Worm (Caenorhabditis elegans) whole organism, late embryonic: ENCODE results near the gene fbxb-11.

Experiments used
- C38D4.7 ChIP-seq: fragments of 200-800 bp; sonication (Bioruptor generic); optimal IDR thresholded peaks from 2 replicates; lab custom pipeline; 2018; ENCODE audit warnings: mild to moderate bottlenecking, missing genetic modification characterization, moderate library complexity, missing compliant biosample characterization
- F13H6.1 ChIP-seq: sonication (generic microtip); optimal IDR thresholded peaks from 2 replicates; lab custom pipeline; 2016; ENCODE audit warnings: missing genetic modification characterization, missing compliant biosample characterization
- K09A11.1 ChIP-seq: sonication (generic microtip); optimal IDR thresholded peaks from 2 replicates; lab custom pipeline; 2017; ENCODE audit warnings: antibody characterized with exemption, mild to moderate bottlenecking, missing genetic modification characterization, missing compliant biosample characterization; ENCODE audit not compliant: insufficient read depth
- ceh-14 ChIP-seq: sonication (generic microtip); optimal IDR thresholded peaks from 2 replicates; lab custom pipeline; 2016; ENCODE audit warnings: missing genotype, missing genetic modification characterization, missing compliant biosample characterization
- ceh-6 ChIP-seq: fragments of 200-800 bp; sonication (Bioruptor generic); optimal IDR thresholded peaks from 2 replicates; lab custom pipeline; 2018; ENCODE audit warnings: mild to moderate bottlenecking, missing genetic modification characterization, missing compliant biosample characterization
- che-1 ChIP-seq: sonication (generic microtip); optimal IDR thresholded peaks from 2 replicates; lab custom pipeline; 2016; ENCODE audit warnings: mild to moderate bottlenecking, missing genetic modification characterization, missing compliant biosample characterization
- dmd-4 ChIP-seq: sonication (generic microtip); optimal IDR thresholded peaks from 2 replicates; lab custom pipeline; 2016; ENCODE audit warnings: borderline replicate concordance, missing genetic modification characterization, missing compliant biosample characterization
- dve-1 ChIP-seq: sonication (generic microtip); optimal IDR thresholded peaks from 2 replicates; lab custom pipeline; 2017; ENCODE audit warnings: antibody characterized with exemption, mild to moderate bottlenecking, missing genetic modification characterization, missing compliant biosample characterization
- elt-2 ChIP-seq: sonication (generic microtip); optimal IDR thresholded peaks from 2 replicates; lab custom pipeline; 2016; ENCODE audit warnings: missing genetic modification reagents, missing genetic modification characterization, missing compliant biosample characterization
- ets-4 ChIP-seq: sonication (generic microtip); optimal IDR thresholded peaks from 2 replicates; lab custom pipeline; 2016; ENCODE audit warnings: missing genetic modification characterization, missing compliant biosample characterization
- eyg-1 ChIP-seq: sonication (generic microtip); optimal IDR thresholded peaks from 2 replicates; lab custom pipeline; 2016; ENCODE audit warnings: missing genotype, missing genetic modification characterization, missing compliant biosample characterization
- fax-1 ChIP-seq: sonication (generic microtip); optimal IDR thresholded peaks from 2 replicates; lab custom pipeline; 2016; ENCODE audit warnings: missing genotype, missing genetic modification characterization, missing compliant biosample characterization
- fkh-10 ChIP-seq: fragments of 150-350 bp; optimal IDR thresholded peaks from 2 replicates; lab custom pipeline; 2014; ENCODE audit warnings: missing biosample characterization, missing genetic modification reagents, missing genetic modification characterization
- hlh-13 ChIP-seq: fragments of 200-800 bp; sonication (Bioruptor generic); optimal IDR thresholded peaks from 2 replicates; lab custom pipeline; 2018; ENCODE audit warnings: mild to moderate bottlenecking, missing genetic modification characterization, missing compliant biosample characterization
- hlh-15 ChIP-seq: sonication (generic microtip); optimal IDR thresholded peaks from 2 replicates; lab custom pipeline; 2016; ENCODE audit warnings: missing genetic modification characterization, missing compliant biosample characterization
- lim-6 ChIP-seq: sonication (generic microtip); optimal IDR thresholded peaks from 2 replicates; lab custom pipeline; 2016; ENCODE audit warnings: missing genetic modification characterization, missing compliant biosample characterization
- lin-11 ChIP-seq: fragments of 200-800 bp; sonication (Bioruptor generic); optimal IDR thresholded peaks from 2 replicates; lab custom pipeline; 2018; ENCODE audit warnings: mild to moderate bottlenecking, missing genetic modification characterization, missing compliant biosample characterization
- mec-3 ChIP-seq: sonication (generic microtip); optimal IDR thresholded peaks from 2 replicates; lab custom pipeline; 2016; ENCODE audit warnings: borderline replicate concordance, missing genetic modification characterization, missing compliant biosample characterization
- nhr-232 ChIP-seq: sonication (generic microtip); optimal IDR thresholded peaks from 2 replicates; lab custom pipeline; 2016; ENCODE audit warnings: missing genetic modification characterization, missing compliant biosample characterization
- odd-2 ChIP-seq: sonication (generic microtip); optimal IDR thresholded peaks from 2 replicates; lab custom pipeline; 2017; ENCODE audit warnings: antibody characterized with exemption, mild to moderate bottlenecking, missing genetic modification characterization, missing compliant biosample characterization
- pag-3 ChIP-seq: sonication (generic microtip); optimal IDR thresholded peaks from 2 replicates; lab custom pipeline; 2016; ENCODE audit warnings: missing compliant biosample characterization, missing genetic modification characterization, borderline replicate concordance
- pat-9 ChIP-seq: fragments of 200-800 bp; sonication (Bioruptor generic); optimal IDR thresholded peaks from 2 replicates; lab custom pipeline; 2018; ENCODE audit warnings: mild to moderate bottlenecking, missing genetic modification characterization, moderate library complexity, missing compliant biosample characterization
- pax-1 ChIP-seq: fragments of 150-350 bp; optimal IDR thresholded peaks from 2 replicates; lab custom pipeline; 2014; ENCODE audit warnings: missing biosample characterization, missing genetic modification characterization
- pha-2 ChIP-seq: sonication (generic microtip); optimal IDR thresholded peaks from 2 replicates; lab custom pipeline; 2017; ENCODE audit warnings: mild to moderate bottlenecking, missing genetic modification characterization, missing compliant biosample characterization
- pha-4 ChIP-seq: fragments of 150-350 bp; optimal IDR thresholded peaks from 2 replicates; lab custom pipeline; 2018; ENCODE audit warnings: missing biosample characterization, missing genetic modification reagents, missing genetic modification characterization
- pros-1 ChIP-seq: fragments of 150-350 bp; optimal IDR thresholded peaks from 2 replicates; lab custom pipeline; 2014; ENCODE audit warnings: missing biosample characterization, missing genetic modification reagents, missing genetic modification characterization
- ref-2 ChIP-seq: sonication (generic microtip); optimal IDR thresholded peaks from 2 replicates; lab custom pipeline; 2016; ENCODE audit warnings: missing genetic modification characterization, missing compliant biosample characterization
- rnt-1 ChIP-seq: sonication (generic microtip); optimal IDR thresholded peaks from 2 replicates; lab custom pipeline; 2016; ENCODE audit warnings: missing genetic modification characterization, missing compliant biosample characterization
- sdc-2 ChIP-seq: sonication (generic microtip); optimal IDR thresholded peaks from 2 replicates; lab custom pipeline; 2016; ENCODE audit warnings: missing genotype, missing genetic modification characterization, missing compliant biosample characterization
- sox-2 ChIP-seq: fragments of 200-800 bp; sonication (Bioruptor generic); IDR thresholded peaks from 2 replicates; pipeline ENCODE4 v1.3.6; 2022; ENCODE audit warnings: missing genetic modification reagents, missing genetic modification characterization, missing compliant biosample characterization
- sox-4 ChIP-seq: sonication (generic microtip); optimal IDR thresholded peaks from 2 replicates; lab custom pipeline; 2017; ENCODE audit warnings: mild to moderate bottlenecking, missing genetic modification characterization, inconsistent platforms, missing compliant biosample characterization
- tbx-2 ChIP-seq: sonication (generic microtip); optimal IDR thresholded peaks from 2 replicates; lab custom pipeline; 2016; ENCODE audit warnings: missing genetic modification characterization, missing compliant biosample characterization
- tbx-7 ChIP-seq: sonication (generic microtip); optimal IDR thresholded peaks from 2 replicates; lab custom pipeline; 2016; ENCODE audit warnings: missing genotype, missing genetic modification characterization, missing compliant biosample characterization
- ttx-3 ChIP-seq: sonication (generic microtip); optimal IDR thresholded peaks from 2 replicates; lab custom pipeline; 2016; ENCODE audit warnings: missing genetic modification reagents, missing genetic modification characterization, missing compliant biosample characterization
- unc-86 ChIP-seq: sonication (generic microtip); optimal IDR thresholded peaks from 2 replicates; lab custom pipeline; 2016; ENCODE audit warnings: missing genetic modification characterization, missing compliant biosample characterization
- zip-5 ChIP-seq: sonication (generic microtip); optimal IDR thresholded peaks from 2 replicates; lab custom pipeline; 2016; ENCODE audit warnings: missing genetic modification characterization, missing compliant biosample characterization

The fbxb-11 gene

DNA sequence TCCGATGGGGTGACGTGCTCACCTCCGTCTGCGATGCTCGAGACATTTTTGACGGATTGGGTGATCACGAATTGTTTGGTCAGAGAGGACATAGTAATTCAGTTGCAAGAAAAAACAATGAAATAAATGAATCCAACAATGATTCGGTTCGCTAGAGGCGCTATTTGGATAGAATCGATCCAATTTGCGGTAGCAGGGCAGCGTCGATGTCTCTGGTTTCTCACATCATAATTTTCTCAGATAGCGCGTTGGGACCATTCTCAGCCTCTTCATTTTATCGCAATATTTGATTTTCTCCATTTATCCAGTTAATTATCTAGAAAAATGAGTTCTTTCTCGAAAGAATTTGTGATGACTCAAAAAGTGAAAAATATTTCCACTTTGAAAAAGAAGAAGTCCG lies 18.0 kb upstream of the fbxb-11 start, which contains the start of gene sdz-18:
sdz-18 (minus strand) TSS at position 101 of the 400 bp plus-strand sequence.
- no peak for TF ChIP-seq dve-1
- no peak for TF ChIP-seq dmd-4 (tag; lab: Kevin White, UChicago)
- no peak for TF ChIP-seq sox-4 (tag; lab: Kevin White, UChicago)
- no peak for TF ChIP-seq pros-1 (tag; lab: Kevin White, UChicago)
- no peak for TF ChIP-seq pha-4
- TF ChIP-seq F13H6.1 (tag; lab: Kevin White, UChicago): no peak
- TF ChIP-seq ets-4 (tag; lab: Kevin White, UChicago): no peak
- TF ChIP-seq elt-2 (tag; lab: Kevin White, UChicago): no peak
- no peak for TF ChIP-seq mec-3
- TF ChIP-seq che-1 (tag; lab: Kevin White, UChicago): no peak
- TF ChIP-seq ceh-14 (tag; lab: Kevin White, UChicago): no peak
- TF ChIP-seq rnt-1: no peak
- TF ChIP-seq tbx-2: no peak
- TF ChIP-seq pag-3 (tag; lab: Kevin White, UChicago): no peak
- TF ChIP-seq nhr-232 (tag; lab: Kevin White, UChicago): no peak
- TF ChIP-seq pha-2: no peak
- TF ChIP-seq sdc-2 (tag; lab: Kevin White, UChicago): no peak

- TF ChIP-seq elt-2 (tag; lab: Kevin White, UChicago) (no peak), fkh-10 (no peak), pag-3 (tag; lab: Kevin White, UChicago) (no peak), tbx-7 (tag; lab: Kevin White, UChicago) (no peak), lim-6 (tag; lab: Kevin White, UChicago) (no peak)
Measured at ce11 chrII:1709959-1710358, 14.5 kb upstream of the fbxb-11 start, which contains the start of gene fbxa-184. Gene fbxa-184, plus strand, starts transcription at chrII:1710259.

- TF ChIP-seq nhr-232 (tag; lab: Kevin White, UChicago): no peak
- TF ChIP-seq ref-2 (tag; lab: Kevin White, UChicago): no peak
- no peak for TF ChIP-seq pax-1 (tag; lab: Kevin White, UChicago)
- no peak for TF ChIP-seq eyg-1 (tag; lab: Kevin White, UChicago)
- TF ChIP-seq pat-9 (tag; lab: Kevin White, UChicago): no peak
- TF ChIP-seq zip-5: no peak
- no peak for TF ChIP-seq pha-4
- TF ChIP-seq F13H6.1 (tag; lab: Kevin White, UChicago): no peak
Measured at ce11 chrII:1712938-1713337, 11.5 kb upstream of the fbxb-11 start, which contains the start of gene btb-7. Gene btb-7, plus strand, starts transcription at chrII:1713238.

ce11 chrII:1714772-1715353 lies 9.6 kb upstream of the fbxb-11 start, which contains the start of gene btb-6:
Gene btb-6, plus strand, starts transcription at chrII:1715303.
- TF ChIP-seq hlh-15 (tag; lab: Kevin White, UChicago) (no peak), mec-3 (no peak), pha-4 (no peak), fax-1 (tag; lab: Kevin White, UChicago) (no peak), pag-3 (tag; lab: Kevin White, UChicago) (no peak), ceh-14 (tag; lab: Kevin White, UChicago) (no peak), pat-9 (tag; lab: Kevin White, UChicago) (no peak), fkh-10 (no peak), zip-5 (no peak), lin-11 (tag; lab: Kevin White, UChicago) (no peak), odd-2 (tag; lab: Kevin White, UChicago) (no peak), unc-86 (tag; lab: Kevin White, UChicago) (no peak), tbx-7 (tag; lab: Kevin White, UChicago) (no peak), hlh-13 (GFP tag; lab: Kevin White, UChicago) (no peak), ceh-6 (GFP tag; lab: Kevin White, UChicago) (no peak), sox-2 (no peak), ttx-3 (tag; lab: Kevin White, UChicago) (no peak), C38D4.7 (GFP tag; lab: Kevin White, UChicago) (no peak), K09A11.1 (tag; lab: Kevin White, UChicago) (no peak)
